Fruit fly (Drosophila melanogaster) whole organism, embryonic: ENCODE data around the gene dia.
A peak's percentile ranks its signal among the peaks of the same experiment; 100 is the strongest.

Experiments used
- Adf1 ChIP-seq: fragments of 200-800 bp; sonication (Bioruptor generic); IDR thresholded peaks from 2 replicates; pipeline ENCODE4 v1.3.6; 2022; ENCODE audit warnings: missing biosample characterization, missing genetic modification characterization
- Aef1 ChIP-seq: fragments of 200-800 bp; sonication (Bioruptor generic); IDR thresholded peaks from 3 replicates; pipeline ENCODE4 v1.3.6; 2022; ENCODE audit warnings: missing biosample characterization, missing genetic modification characterization
- Bgb ChIP-seq: fragments of 200-800 bp; sonication (Bioruptor generic); IDR thresholded peaks from 2 replicates; pipeline ENCODE4 v1.3.6; 2022; ENCODE audit warnings: missing biosample characterization, missing genetic modification characterization; ENCODE audit not compliant: partially characterized antibody
- Blimp-1 ChIP-seq: fragments of 200-800 bp; sonication (Bioruptor generic); optimal IDR thresholded peaks from 3 replicates; lab custom pipeline; 2018; ENCODE audit warnings: missing biosample characterization, missing genetic modification characterization, mild to moderate bottlenecking, moderate library complexity, missing genetic modification reagents
- CG10274 ChIP-seq: fragments of 200-800 bp; sonication (Bioruptor generic); optimal IDR thresholded peaks from 3 replicates; lab custom pipeline; 2017; ENCODE audit warnings: missing biosample characterization, mild to moderate bottlenecking, missing genetic modification characterization
- CG10959 ChIP-seq: fragments of 200-800 bp; sonication (Bioruptor generic); IDR thresholded peaks from 2 replicates; pipeline ENCODE4 v1.3.6; 2022; ENCODE audit warnings: missing biosample characterization, missing genetic modification characterization
- CG11695 ChIP-seq: fragments of 200-800 bp; sonication (Bioruptor generic); IDR thresholded peaks from 3 replicates; pipeline ENCODE4 v1.3.6; 2022; ENCODE audit warnings: missing biosample characterization, missing genetic modification characterization
- CG12236 ChIP-seq: fragments of 200-800 bp; sonication (Bioruptor generic); optimal IDR thresholded peaks from 2 replicates; lab custom pipeline; 2016; ENCODE audit warnings: missing biosample characterization, missing genetic modification characterization
- CG14014 ChIP-seq: fragments of 200-800 bp; sonication (Bioruptor generic); IDR thresholded peaks from 2 replicates; pipeline ENCODE4 v1.3.6; 2022; ENCODE audit warnings: missing biosample characterization, missing genetic modification characterization
- CG17186 ChIP-seq: fragments of 200-800 bp; sonication (Bioruptor generic); optimal IDR thresholded peaks from 3 replicates; lab custom pipeline; 2017; ENCODE audit warnings: missing biosample characterization, missing genetic modification reagents, missing genetic modification characterization
- CG18599 ChIP-seq: fragments of 200-800 bp; sonication (Bioruptor generic); optimal IDR thresholded peaks from 3 replicates; lab custom pipeline; 2017; ENCODE audit warnings: missing biosample characterization, missing genetic modification characterization, mild to moderate bottlenecking, moderate library complexity, missing genetic modification reagents
- CG30020 ChIP-seq: fragments of 200-800 bp; optimal IDR thresholded peaks from 2 replicates; lab custom pipeline; 2019; ENCODE audit warnings: missing biosample characterization, mild to moderate bottlenecking, missing genetic modification characterization, moderate library complexity
- CG31388 ChIP-seq: fragments of 200-800 bp; sonication (Bioruptor generic); optimal IDR thresholded peaks from 2 replicates; lab custom pipeline; 2016; ENCODE audit warnings: missing biosample characterization, missing genetic modification characterization
- CG32532 ChIP-seq: fragments of 200-800 bp; sonication (Bioruptor generic); IDR thresholded peaks from 2 replicates; pipeline ENCODE4 v1.3.6; 2022; ENCODE audit warnings: missing biosample characterization, missing genetic modification characterization
- CG32772 ChIP-seq: fragments of 200-800 bp; sonication (Bioruptor generic); IDR thresholded peaks from 2 replicates; pipeline ENCODE4 v1.3.6; 2022; ENCODE audit warnings: missing biosample characterization, missing genetic modification characterization
- CG34422 ChIP-seq: fragments of 200-800 bp; sonication (Bioruptor generic); IDR thresholded peaks from 3 replicates; pipeline ENCODE4 v1.3.6; 2022; ENCODE audit warnings: missing biosample characterization, missing genetic modification characterization
- CG4424 ChIP-seq: fragments of 200-800 bp; sonication (Bioruptor generic); optimal IDR thresholded peaks from 3 replicates; lab custom pipeline; 2016; ENCODE audit warnings: missing biosample characterization, missing genetic modification characterization
- CG4820 ChIP-seq: fragments of 200-800 bp; sonication (Bioruptor generic); optimal IDR thresholded peaks from 3 replicates; lab custom pipeline; 2016; ENCODE audit warnings: missing biosample characterization, missing genetic modification characterization
- CG7357 ChIP-seq: fragments of 200-800 bp; sonication (Bioruptor generic); IDR thresholded peaks from 3 replicates; pipeline ENCODE4 v1.3.6; 2022; ENCODE audit warnings: missing biosample characterization, missing genetic modification characterization
- CG8388 ChIP-seq: fragments of 200-800 bp; sonication (Bioruptor generic); optimal IDR thresholded peaks from 2 replicates; lab custom pipeline; 2019; ENCODE audit warnings: missing biosample characterization, mild to moderate bottlenecking, missing genetic modification characterization, moderate library complexity
- CG8765 ChIP-seq: fragments of 200-800 bp; sonication (Bioruptor generic); IDR thresholded peaks from 2 replicates; pipeline ENCODE4 v1.3.6; 2022; ENCODE audit warnings: missing biosample characterization, missing genetic modification characterization
- CG9727 ChIP-seq: fragments of 200-800 bp; sonication (Bioruptor generic); optimal IDR thresholded peaks from 3 replicates; lab custom pipeline; 2017; ENCODE audit warnings: missing biosample characterization, mild to moderate bottlenecking, missing genetic modification characterization
- CkIIα-i1 ChIP-seq: fragments of 200-800 bp; sonication (Bioruptor generic); IDR thresholded peaks from 2 replicates; pipeline ENCODE4 v1.3.6; 2022; ENCODE audit warnings: missing biosample characterization, missing genetic modification characterization
- Ets65A ChIP-seq: fragments of 200-800 bp; sonication (Bioruptor generic); peaks from one replicate; lab custom pipeline; 2016; ENCODE audit warnings: missing biosample characterization, missing genetic modification characterization
- Fer2 ChIP-seq: fragments of 200-800 bp; sonication (Bioruptor generic); optimal IDR thresholded peaks from 2 replicates; lab custom pipeline; 2018; ENCODE audit warnings: missing biosample characterization, mild to moderate bottlenecking, missing genetic modification characterization, moderate library complexity
- HmgZ ChIP-seq: fragments of 200-800 bp; sonication (Bioruptor generic); optimal IDR thresholded peaks from 2 replicates; lab custom pipeline; 2018; ENCODE audit warnings: missing biosample characterization, mild to moderate bottlenecking, missing genetic modification characterization
- Nf-YA ChIP-seq: fragments of 200-800 bp; sonication (Bioruptor generic); IDR thresholded peaks from 2 replicates; pipeline ENCODE4 v1.3.6; 2022; ENCODE audit warnings: missing biosample characterization, missing genetic modification characterization
- Xbp1 ChIP-seq: fragments of 200-800 bp; sonication (Bioruptor generic); optimal IDR thresholded peaks from 3 replicates; lab custom pipeline; 2016; ENCODE audit warnings: missing biosample characterization, mild to moderate bottlenecking, missing genetic modification characterization
- Xrp1 ChIP-seq: fragments of 200-800 bp; sonication (Bioruptor generic); IDR thresholded peaks from 2 replicates; pipeline ENCODE4 v1.3.6; 2022; ENCODE audit warnings: missing biosample characterization, missing genetic modification characterization
- YL-1 ChIP-seq: fragments of 200-800 bp; sonication (Bioruptor generic); optimal IDR thresholded peaks from 3 replicates; lab custom pipeline; 2017; ENCODE audit warnings: missing biosample characterization, mild to moderate bottlenecking, missing genetic modification characterization
- bigmax ChIP-seq: fragments of 200-800 bp; sonication (Bioruptor generic); optimal IDR thresholded peaks from 2 replicates; lab custom pipeline; 2018; ENCODE audit warnings: missing biosample characterization, mild to moderate bottlenecking, missing genetic modification characterization
- bsh ChIP-seq, 2 experiments: fragments of 200-800 bp; sonication (Bioruptor generic); optimal IDR thresholded peaks; 2 replicates each; lab custom pipeline; 2017 to 2018; ENCODE audit warnings: mild to moderate bottlenecking in 2 of 2, missing biosample characterization in 2 of 2, missing genetic modification characterization in 2 of 2, moderate library complexity in 1 of 2
- chif ChIP-seq, 2 experiments: fragments of 200-800 bp; sonication (Bioruptor generic); optimal IDR thresholded peaks; 3 replicates each; lab custom pipeline; 2016; ENCODE audit warnings: missing biosample characterization in 2 of 2, missing genetic modification characterization in 2 of 2
- crol ChIP-seq: fragments of 200-800 bp; sonication (Bioruptor generic); IDR thresholded peaks from 2 replicates; pipeline ENCODE4 v1.3.6; 2022; ENCODE audit warnings: missing biosample characterization, missing genetic modification characterization
- dmrt11E ChIP-seq: fragments of 200-800 bp; sonication (Bioruptor generic); optimal IDR thresholded peaks from 3 replicates; lab custom pipeline; 2018; ENCODE audit warnings: missing biosample characterization, mild to moderate bottlenecking, missing genetic modification characterization, moderate library complexity
- eve ChIP-seq, 2 experiments: fragments of >200 bp; optimal IDR thresholded peaks; 2 replicates each; lab custom pipeline; 2017; ENCODE audit warnings: missing biosample characterization in 2 of 2, missing genetic modification characterization in 2 of 2
- fd96Cb ChIP-seq: fragments of 200-800 bp; sonication (Bioruptor generic); optimal IDR thresholded peaks from 2 replicates; lab custom pipeline; 2018; ENCODE audit warnings: missing biosample characterization, mild to moderate bottlenecking, missing genetic modification characterization, moderate library complexity
- ftz-f1 ChIP-seq: fragments of 200-800 bp; sonication (Bioruptor generic); optimal IDR thresholded peaks from 2 replicates; lab custom pipeline; 2016; ENCODE audit warnings: missing biosample characterization, missing genetic modification characterization
- fu2 ChIP-seq: fragments of 200-800 bp; sonication (Bioruptor generic); optimal IDR thresholded peaks from 2 replicates; lab custom pipeline; 2016; ENCODE audit warnings: missing biosample characterization, missing genetic modification characterization
- nmo ChIP-seq: fragments of 200-800 bp; sonication (Bioruptor generic); optimal IDR thresholded peaks from 2 replicates; lab custom pipeline; 2018; ENCODE audit warnings: missing biosample characterization, mild to moderate bottlenecking, missing genetic modification characterization, moderate library complexity
- odd ChIP-seq: fragments of 200-800 bp; sonication (Bioruptor generic); optimal IDR thresholded peaks from 2 replicates; lab custom pipeline; 2017; ENCODE audit warnings: missing biosample characterization, mild to moderate bottlenecking, missing genetic modification characterization
- otp ChIP-seq: fragments of 200-800 bp; sonication (Bioruptor generic); IDR thresholded peaks from 3 replicates; pipeline ENCODE4, ENCODE4 v1.3.6; 2022; ENCODE audit warnings: missing biosample characterization, missing genetic modification characterization
- pho ChIP-seq: fragments of 200-800 bp; sonication (Bioruptor generic); optimal IDR thresholded peaks from 2 replicates; lab custom pipeline; 2016; ENCODE audit warnings: missing biosample characterization, missing genetic modification characterization
- pnt ChIP-seq: fragments of 200-800 bp; sonication (Bioruptor generic); optimal IDR thresholded peaks from 3 replicates; lab custom pipeline; 2016; ENCODE audit warnings: missing biosample characterization, missing genetic modification characterization
- prd ChIP-seq, 3 experiments: fragments of >200 bp in 2 of 3; fragments of 200-800 bp in 1 of 3; sonication (Bioruptor generic) in 1 of 3; optimal IDR thresholded peaks in 2 of 3; IDR thresholded peaks in 1 of 3; 2 replicates in 2 of 3; 3 replicates in 1 of 3; pipeline versions ENCODE4 v1.3.6 to Lab custom; 2017 to 2022; ENCODE audit warnings: missing biosample characterization in 1 of 3, missing genetic modification characterization in 1 of 3
- psq ChIP-seq: fragments of 200-800 bp; sonication (Bioruptor generic); optimal IDR thresholded peaks from 2 replicates; lab custom pipeline; 2017; ENCODE audit warnings: missing biosample characterization, missing genetic modification characterization
- sens ChIP-seq: fragments of 200-800 bp; sonication (Bioruptor generic); peaks from one replicate; lab custom pipeline; 2016; ENCODE audit warnings: missing biosample characterization, missing genetic modification characterization
- sisA ChIP-seq: fragments of 200-800 bp; sonication (Bioruptor generic); IDR thresholded peaks from 2 replicates; pipeline ENCODE4 v1.3.6; 2022; ENCODE audit warnings: missing biosample characterization, missing genetic modification characterization
- vvl ChIP-seq: fragments of 200-800 bp; sonication (Bioruptor generic); IDR thresholded peaks from 2 replicates; pipeline ENCODE4 v1.3.6; 2022; ENCODE audit warnings: missing biosample characterization, missing genetic modification characterization
- wdn ChIP-seq: fragments of 200-800 bp; sonication (Bioruptor generic); IDR thresholded peaks from 2 replicates; pipeline ENCODE4 v1.3.6; 2022; ENCODE audit warnings: missing biosample characterization, missing genetic modification characterization
- zen ChIP-seq: fragments of 200-800 bp; sonication (Bioruptor generic); optimal IDR thresholded peaks from 3 replicates; lab custom pipeline; 2018; ENCODE audit warnings: missing biosample characterization, mild to moderate bottlenecking, missing genetic modification characterization, moderate library complexity

The dia gene

DNA sequence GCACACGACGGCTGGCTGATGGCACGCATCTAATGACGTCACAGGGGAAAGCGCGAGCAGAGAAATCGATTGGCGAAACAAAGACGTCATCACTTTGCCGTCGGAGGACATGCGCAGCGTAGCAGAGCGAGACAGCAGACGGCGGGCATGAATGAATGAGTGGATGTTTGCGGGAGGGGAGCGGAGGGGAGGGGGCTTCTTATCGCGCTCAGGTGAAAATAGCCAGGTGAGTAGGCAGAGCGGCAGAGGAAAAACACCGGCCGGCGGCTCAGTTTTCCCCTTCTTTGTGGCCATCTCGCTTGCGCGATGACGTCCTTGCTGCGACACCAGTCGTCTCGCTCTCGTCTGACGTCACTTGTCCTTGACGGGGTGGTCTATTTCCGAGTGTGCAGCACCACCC lies 37.9 kb upstream of the dia start (continued):
- peak; percentile 13 for TF ChIP-seq ftz-f1 (GFP tag; lab: Kevin White, UChicago)
- TF ChIP-seq CG11695 (GFP tag; lab: Robert Waterston, UW), result no peak
- TF ChIP-seq Adf1 (GFP tag; lab: Robert Waterston, UW), result peak; percentile 73
- TF ChIP-seq Nf-YA (GFP tag; lab: Robert Waterston, UW), result no peak
- no peak for TF ChIP-seq CG31388
- TF ChIP-seq CG17186, result no peak
- no peak for TF ChIP-seq wdn
- TF ChIP-seq CG32532 (GFP tag; lab: Robert Waterston, UW), result no peak
- peak; percentile 45; the same call in 1 of the 3 replicates for TF ChIP-seq CG34422
- TF ChIP-seq Aef1 (GFP tag; lab: Robert Waterston, UW), result no peak
- no peak for TF ChIP-seq HmgZ (tag; lab: Kevin White, UChicago)
- TF ChIP-seq CG18599 (GFP tag; lab: Kevin White, UChicago), result peak; percentile 1
- TF ChIP-seq Bgb, result 0 out of 2 replicates have a peak, but pooled peaks have one; percentile 8
- peak; percentile 88 for TF ChIP-seq crol (GFP tag; lab: Robert Waterston, UW)
- TF ChIP-seq pho (GFP tag; lab: Kevin White, UChicago), result no peak

DNA sequence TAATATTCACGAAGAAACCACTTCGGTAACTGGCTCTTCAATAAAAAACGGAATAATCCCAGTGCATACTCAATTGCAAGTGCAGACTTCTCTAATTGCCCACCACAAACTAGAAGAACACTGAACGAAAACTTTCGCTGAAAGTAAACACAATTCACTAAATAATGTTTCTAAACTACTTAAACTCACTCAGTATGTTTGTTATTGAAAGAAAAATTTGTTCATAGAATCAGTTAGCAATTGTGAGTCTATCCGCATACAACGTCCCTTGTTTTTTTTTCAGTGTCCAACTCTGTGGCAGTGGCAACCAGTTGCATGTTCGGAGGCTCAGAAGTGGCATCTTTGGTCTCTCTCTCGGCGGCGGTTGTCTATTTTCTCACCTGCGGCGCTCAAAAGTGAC lies 36.5 kb upstream of the dia start:
- TF ChIP-seq Ets65A (peak; percentile 34), CG9727 (peak; percentile 17), chif (GFP tag; optimal IDR thresholded peaks at IDR 0.05; lab: Kevin White, UChicago) (peak; percentile 17 to 21), bigmax (no peak), CG14014 (GFP tag; lab: Robert Waterston, UW) (no peak), sisA (GFP tag; lab: Robert Waterston, UW) (peak; percentile 33; the same call in 1 of the 2 replicates), prd (optimal IDR thresholded peaks at IDR 0.05; lab: Kevin White, UChicago) (no peak), prd (GFP tag; IDR thresholded peaks at IDR 0.05; lab: Robert Waterston, UW) (peak; percentile 59; the same call in 2 of the 3 replicates), Xrp1 (GFP tag; lab: Robert Waterston, UW) (peak; percentile 60), CG7357 (GFP tag; lab: Robert Waterston, UW) (no peak), dmrt11E (tag; lab: Kevin White, UChicago) (peak; percentile 49), CG4820 (GFP tag; lab: Kevin White, UChicago) (peak; percentile 23), CG32772 (GFP tag; lab: Robert Waterston, UW) (0 out of 2 replicates have a peak, but pooled peaks have one; percentile 52), psq (GFP tag; lab: Kevin White, UChicago) (no peak), Blimp-1 (GFP tag; lab: Kevin White, UChicago) (peak; percentile 39), CG10274 (GFP tag; lab: Kevin White, UChicago) (no peak), sens (GFP tag; lab: Kevin White, UChicago) (peak; percentile 39), vvl (GFP tag; lab: Robert Waterston, UW) (0 out of 2 replicates have a peak, but pooled peaks have one; percentile 44), CG10959 (GFP tag; lab: Robert Waterston, UW) (no peak), CG8388 (GFP tag; lab: Kevin White, UChicago) (peak; percentile 32), eve (GFP tag; optimal IDR thresholded peaks at IDR 0.05; lab: Kevin White, UChicago) (no peak), pnt (peak; percentile 20), CG12236 (no peak), fd96Cb (tag; lab: Kevin White, UChicago) (peak; percentile 22), Adf1 (GFP tag; lab: Robert Waterston, UW) (no peak), Fer2 (tag; lab: Kevin White, UChicago) (no peak), odd (GFP tag; lab: Kevin White, UChicago) (no peak), Xbp1 (GFP tag; lab: Kevin White, UChicago) (peak; percentile 15), otp (peak; percentile 48; the same call in 1 of the 3 replicates), zen (tag; lab: Kevin White, UChicago) (peak; percentile 42), YL-1 (GFP tag; lab: Kevin White, UChicago) (no peak), CkIIα-i1 (GFP tag; lab: Robert Waterston, UW) (no peak), nmo (GFP tag; lab: Kevin White, UChicago) (peak; percentile 8), bsh (GFP tag; optimal IDR thresholded peaks at IDR 0.05; lab: Kevin White, UChicago) (no peak), CG30020 (tag; lab: Kevin White, UChicago) (no peak), fu2 (no peak), CG8765 (GFP tag; lab: Robert Waterston, UW) (0 out of 2 replicates have a peak, but pooled peaks have one; percentile 32), CG4424 (GFP tag; lab: Kevin White, UChicago) (peak; percentile 11)
